Fruit fly (Drosophila melanogaster) whole organism, embryonic: ENCODE data around the gene CG18258.
A peak's percentile ranks its signal among the peaks of the same experiment; 100 is the strongest.

Experiments
- CG10147 ChIP-seq: fragments of 200-800 bp; sonication (Bioruptor generic); optimal IDR thresholded peaks from 2 replicates; lab custom pipeline; 2019; ENCODE audit warnings: missing biosample characterization, mild to moderate bottlenecking, missing genetic modification characterization, moderate library complexity
- CG10267 ChIP-seq: fragments of 200-800 bp; sonication (Bioruptor generic); optimal IDR thresholded peaks from 2 replicates; lab custom pipeline; 2018; ENCODE audit warnings: missing biosample characterization, mild to moderate bottlenecking, missing genetic modification characterization, moderate library complexity
- CG10366 ChIP-seq: fragments of 200-800 bp; sonication (Bioruptor generic); IDR thresholded peaks from 2 replicates; pipeline ENCODE4 v1.3.6; 2022; ENCODE audit warnings: missing biosample characterization, missing genetic modification characterization
- CG10565 ChIP-seq: fragments of 200-800 bp; sonication (Bioruptor generic); optimal IDR thresholded peaks from 3 replicates; lab custom pipeline; 2016; ENCODE audit warnings: missing biosample characterization, mild to moderate bottlenecking, missing genetic modification characterization
- CG11247 ChIP-seq: fragments of 200-800 bp; sonication (Bioruptor generic); IDR thresholded peaks from 2 replicates; pipeline ENCODE4 v1.3.6; 2022; ENCODE audit warnings: missing biosample characterization, missing genetic modification characterization
- CG11504 ChIP-seq: fragments of 200-800 bp; sonication (Bioruptor generic); optimal IDR thresholded peaks from 3 replicates; lab custom pipeline; 2019; ENCODE audit warnings: missing biosample characterization, mild to moderate bottlenecking, missing genetic modification characterization, moderate library complexity
- CG12391 ChIP-seq: fragments of 200-800 bp; sonication (Bioruptor generic); optimal IDR thresholded peaks from 3 replicates; lab custom pipeline; 2018; ENCODE audit warnings: missing biosample characterization, mild to moderate bottlenecking, missing genetic modification characterization, moderate library complexity
- CG12744 ChIP-seq: fragments of 200-800 bp; sonication (Bioruptor generic); optimal IDR thresholded peaks from 2 replicates; lab custom pipeline; 2016; ENCODE audit warnings: missing biosample characterization, missing genetic modification characterization
- CG15073 ChIP-seq: fragments of 200-800 bp; sonication (Bioruptor generic); optimal IDR thresholded peaks from 2 replicates; lab custom pipeline; 2016; ENCODE audit warnings: missing biosample characterization, missing genetic modification characterization
- CG15696 ChIP-seq: fragments of 200-800 bp; sonication (Bioruptor generic); optimal IDR thresholded peaks from 2 replicates; lab custom pipeline; 2019; ENCODE audit warnings: missing biosample characterization, mild to moderate bottlenecking, missing genetic modification characterization, moderate library complexity
- CG17359 ChIP-seq: fragments of 200-800 bp; sonication (Bioruptor generic); optimal IDR thresholded peaks from 3 replicates; lab custom pipeline; 2018; ENCODE audit warnings: missing biosample characterization, mild to moderate bottlenecking, missing genetic modification characterization, moderate library complexity
- CG17385 ChIP-seq: fragments of 200-800 bp; sonication (Bioruptor generic); optimal IDR thresholded peaks from 3 replicates; lab custom pipeline; 2018; ENCODE audit warnings: missing biosample characterization, mild to moderate bottlenecking, missing genetic modification characterization
- CG17829 ChIP-seq: fragments of 200-800 bp; optimal IDR thresholded peaks from 2 replicates; lab custom pipeline; 2019; ENCODE audit warnings: missing biosample characterization, mild to moderate bottlenecking, missing genetic modification characterization, moderate library complexity
- CG2712 ChIP-seq: fragments of 200-800 bp; optimal IDR thresholded peaks from 3 replicates; lab custom pipeline; 2019; ENCODE audit warnings: missing biosample characterization, mild to moderate bottlenecking, missing genetic modification characterization, moderate library complexity
- CG5245 ChIP-seq: fragments of 200-800 bp; sonication (Bioruptor generic); optimal IDR thresholded peaks from 3 replicates; lab custom pipeline; 2016; ENCODE audit warnings: missing biosample characterization, missing genetic modification characterization
- CG6813 ChIP-seq: fragments of 200-800 bp; sonication (Bioruptor generic); optimal IDR thresholded peaks from 2 replicates; lab custom pipeline; 2017; ENCODE audit warnings: missing biosample characterization, missing genetic modification characterization, mild to moderate bottlenecking, moderate library complexity, missing genetic modification reagents
- CG7556 ChIP-seq: fragments of 200-800 bp; sonication (Bioruptor generic); optimal IDR thresholded peaks from 2 replicates; lab custom pipeline; 2017; ENCODE audit warnings: missing biosample characterization, mild to moderate bottlenecking, missing genetic modification characterization
- CG9727 ChIP-seq: fragments of 200-800 bp; sonication (Bioruptor generic); optimal IDR thresholded peaks from 3 replicates; lab custom pipeline; 2017; ENCODE audit warnings: missing biosample characterization, mild to moderate bottlenecking, missing genetic modification characterization
- CG9817 ChIP-seq: fragments of 200-800 bp; sonication (Bioruptor generic); optimal IDR thresholded peaks from 2 replicates; lab custom pipeline; 2018; ENCODE audit warnings: missing biosample characterization, mild to moderate bottlenecking, missing genetic modification characterization, moderate library complexity
- CG9876 ChIP-seq: fragments of 200-800 bp; sonication (Bioruptor generic); optimal IDR thresholded peaks from 2 replicates; lab custom pipeline; 2016; ENCODE audit warnings: missing biosample characterization, missing genetic modification characterization
- CoRest ChIP-seq: fragments of 200-800 bp; sonication (Bioruptor generic); optimal IDR thresholded peaks from 3 replicates; lab custom pipeline; 2018; ENCODE audit warnings: missing biosample characterization, mild to moderate bottlenecking, missing genetic modification characterization, moderate library complexity
- Drgx ChIP-seq: fragments of 200-800 bp; sonication (Bioruptor generic); IDR thresholded peaks from 2 replicates; pipeline ENCODE4 v1.3.6; 2022; ENCODE audit warnings: missing biosample characterization, missing genetic modification characterization
- E2f1 ChIP-seq: fragments of 200-800 bp; sonication (Bioruptor generic); IDR thresholded peaks from 2 replicates; pipeline ENCODE4 v1.3.6; 2022; ENCODE audit warnings: missing biosample characterization, missing genetic modification characterization
- Ets65A ChIP-seq: fragments of 200-800 bp; sonication (Bioruptor generic); peaks from one replicate; lab custom pipeline; 2016; ENCODE audit warnings: missing biosample characterization, missing genetic modification characterization
- Fer1 ChIP-seq: fragments of 200-800 bp; sonication (Bioruptor generic); optimal IDR thresholded peaks from 2 replicates; lab custom pipeline; 2017; ENCODE audit warnings: missing biosample characterization, mild to moderate bottlenecking, missing genetic modification characterization
- HLH54F ChIP-seq: fragments of 200-800 bp; sonication (Bioruptor generic); optimal IDR thresholded peaks from 3 replicates; lab custom pipeline; 2016; ENCODE audit warnings: missing biosample characterization, missing genetic modification characterization
- HmgD ChIP-seq: fragments of 200-800 bp; sonication (Bioruptor generic); optimal IDR thresholded peaks from 3 replicates; lab custom pipeline; 2016; ENCODE audit warnings: missing biosample characterization, missing genetic modification characterization
- Max ChIP-seq: fragments of 200-800 bp; sonication (Bioruptor generic); optimal IDR thresholded peaks from 2 replicates; lab custom pipeline; 2016; ENCODE audit warnings: missing biosample characterization, mild to moderate bottlenecking, missing genetic modification characterization
- PHDP ChIP-seq: fragments of 200-800 bp; sonication (Bioruptor generic); optimal IDR thresholded peaks from 3 replicates; lab custom pipeline; 2018; ENCODE audit warnings: missing biosample characterization, mild to moderate bottlenecking, missing genetic modification characterization, moderate library complexity
- Ptx1 ChIP-seq: fragments of 200-800 bp; sonication (Bioruptor generic); IDR thresholded peaks from 2 replicates; pipeline ENCODE4 v1.3.6; 2022; ENCODE audit warnings: missing biosample characterization, missing genetic modification characterization
- Sox102F ChIP-seq: fragments of 200-800 bp; sonication (Bioruptor generic); optimal IDR thresholded peaks from 2 replicates; lab custom pipeline; 2018; ENCODE audit warnings: missing biosample characterization, mild to moderate bottlenecking, missing genetic modification characterization, moderate library complexity
- Ssrp ChIP-seq: fragments of 200-800 bp; sonication (Bioruptor generic); optimal IDR thresholded peaks from 2 replicates; lab custom pipeline; 2018; ENCODE audit warnings: missing biosample characterization, mild to moderate bottlenecking, missing genetic modification characterization, moderate library complexity
- dmrt11E ChIP-seq: fragments of 200-800 bp; sonication (Bioruptor generic); optimal IDR thresholded peaks from 3 replicates; lab custom pipeline; 2018; ENCODE audit warnings: missing biosample characterization, mild to moderate bottlenecking, missing genetic modification characterization, moderate library complexity
- dpn ChIP-seq, 2 experiments: fragments of 200-800 bp; sonication (Bioruptor generic); optimal IDR thresholded peaks; 3 replicates each; lab custom pipeline; 2016; ENCODE audit warnings: missing biosample characterization in 2 of 2, missing genetic modification characterization in 2 of 2
- esg ChIP-seq: fragments of 200-800 bp; sonication (Bioruptor generic); conservative IDR thresholded peaks from 2 replicates; pipeline ENCODE4 v1.3.6; 2022; ENCODE audit warnings: missing biosample characterization, missing genetic modification characterization
- ewg ChIP-seq: fragments of 200-800 bp; sonication (Bioruptor generic); optimal IDR thresholded peaks from 3 replicates; lab custom pipeline; 2017; ENCODE audit warnings: mild to moderate bottlenecking, missing biosample characterization, missing genetic modification reagents, missing genetic modification characterization
- fd96Cb ChIP-seq: fragments of 200-800 bp; sonication (Bioruptor generic); optimal IDR thresholded peaks from 2 replicates; lab custom pipeline; 2018; ENCODE audit warnings: missing biosample characterization, mild to moderate bottlenecking, missing genetic modification characterization, moderate library complexity
- grau ChIP-seq: fragments of 200-800 bp; optimal IDR thresholded peaks from 3 replicates; lab custom pipeline; 2019; ENCODE audit warnings: missing biosample characterization, mild to moderate bottlenecking, missing genetic modification characterization, moderate library complexity
- nerfin-2 ChIP-seq: fragments of 200-800 bp; sonication (Bioruptor generic); IDR thresholded peaks from 2 replicates; pipeline ENCODE4 v1.3.6; 2022; ENCODE audit warnings: missing biosample characterization, missing genetic modification characterization; ENCODE audit not compliant: partially characterized antibody
- pan ChIP-seq, 4 experiments: fragments of >200 bp in 3 of 4; fragments of 200-800 bp in 1 of 4; sonication (Bioruptor generic) in 1 of 4; optimal IDR thresholded peaks in 3 of 4; IDR thresholded peaks in 1 of 4; 2 replicates each; pipeline versions ENCODE4 v1.3.6 to Lab custom; 2017 to 2022; ENCODE audit warnings: missing biosample characterization in 2 of 4, missing genetic modification characterization in 2 of 4, mixed read lengths in 1 of 4
- prd ChIP-seq, 3 experiments: fragments of >200 bp in 2 of 3; fragments of 200-800 bp in 1 of 3; sonication (Bioruptor generic) in 1 of 3; optimal IDR thresholded peaks in 2 of 3; IDR thresholded peaks in 1 of 3; 2 replicates in 2 of 3; 3 replicates in 1 of 3; pipeline versions ENCODE4 v1.3.6 to Lab custom; 2017 to 2022; ENCODE audit warnings: missing biosample characterization in 1 of 3, missing genetic modification characterization in 1 of 3
- rib ChIP-seq: fragments of 200-800 bp; sonication (Bioruptor generic); IDR thresholded peaks from 2 replicates; pipeline ENCODE4 v1.3.6; 2022; ENCODE audit warnings: missing biosample characterization, missing genetic modification characterization
- row ChIP-seq: fragments of 200-800 bp; sonication (Bioruptor generic); IDR thresholded peaks from 3 replicates; pipeline ENCODE4 v1.3.6; 2022; ENCODE audit warnings: missing biosample characterization, missing genetic modification characterization
- slbo ChIP-seq: fragments of 200-800 bp; sonication (Bioruptor generic); IDR thresholded peaks from 2 replicates; pipeline ENCODE4 v1.3.6; 2022; ENCODE audit warnings: missing biosample characterization, missing genetic modification characterization
- slou ChIP-seq: fragments of 200-800 bp; sonication (Bioruptor generic); optimal IDR thresholded peaks from 3 replicates; lab custom pipeline; 2016; ENCODE audit warnings: missing biosample characterization, missing genetic modification characterization
- sna ChIP-seq: fragments of 200-800 bp; sonication (Bioruptor generic); IDR thresholded peaks from 2 replicates; pipeline ENCODE4 v1.3.6; 2022; ENCODE audit warnings: missing biosample characterization, missing genetic modification characterization; ENCODE audit not compliant: partially characterized antibody
- sr ChIP-seq: fragments of 200-800 bp; sonication (Bioruptor generic); IDR thresholded peaks from 3 replicates; pipeline ENCODE4 v1.3.6; 2022; ENCODE audit warnings: missing biosample characterization, missing genetic modification characterization
- twi ChIP-seq: fragments of 200-800 bp; optimal IDR thresholded peaks from 2 replicates; lab custom pipeline; 2019; ENCODE audit warnings: missing biosample characterization, mild to moderate bottlenecking, missing genetic modification characterization, moderate library complexity
- unpg ChIP-seq: fragments of 200-800 bp; sonication (Bioruptor generic); optimal IDR thresholded peaks from 3 replicates; lab custom pipeline; 2018; ENCODE audit warnings: missing biosample characterization, mild to moderate bottlenecking, missing genetic modification characterization, moderate library complexity

The CG18258 gene

DNA sequence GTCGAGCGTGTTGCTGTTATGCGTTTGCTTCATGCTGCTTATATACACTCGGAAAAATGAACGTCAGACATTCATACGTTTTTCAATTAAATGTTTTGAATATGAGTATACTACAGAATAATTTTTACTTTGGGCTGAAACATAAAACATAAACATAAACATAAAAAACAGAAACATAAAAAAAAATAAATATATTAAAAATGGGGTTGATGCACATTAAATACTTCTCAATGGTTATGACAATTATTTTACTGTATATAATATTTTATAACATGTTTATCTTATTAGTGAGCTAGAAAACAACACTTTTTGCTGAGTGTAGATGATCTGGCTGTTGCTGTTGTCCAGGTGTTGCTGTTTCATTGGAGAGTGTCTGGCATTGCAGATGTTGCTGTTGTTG, 25.3 kb downstream of the CG18258 start:
- TF ChIP-seq CG7556 (GFP tag; lab: Kevin White, UChicago) (peak; percentile 11), CG5245 (GFP tag; lab: Kevin White, UChicago) (no peak), pan (optimal IDR thresholded peaks at IDR 0.05; lab: Kevin White, UChicago) (no peak), pan (GFP tag; optimal IDR thresholded peaks at IDR 0.05 in 1 of 2, IDR thresholded peaks at IDR 0.05 in 1 of 2) (peak in 1 of 2 experiments; percentile 20), rib (GFP tag; lab: Robert Waterston, UW) (no peak), CG15696 (tag; lab: Kevin White, UChicago) (no peak), esg (GFP tag; lab: Robert Waterston, UW) (0 out of 2 replicates have a peak, but pooled peaks have one; percentile 7), CG10565 (GFP tag; lab: Kevin White, UChicago) (no peak), Ssrp (tag; lab: Kevin White, UChicago) (peak; percentile 41), CG6813 (no peak), slou (GFP tag; lab: Kevin White, UChicago) (no peak), CG9817 (tag; lab: Kevin White, UChicago) (no peak), HLH54F (GFP tag; lab: Kevin White, UChicago) (no peak), CG17829 (tag; lab: Kevin White, UChicago) (peak; percentile 10), slbo (GFP tag; lab: Robert Waterston, UW) (no peak), CG9876 (GFP tag; lab: Kevin White, UChicago) (no peak), sr (GFP tag; lab: Robert Waterston, UW) (no peak), CG10366 (GFP tag; lab: Robert Waterston, UW) (no peak), CoRest (tag; lab: Kevin White, UChicago) (peak; percentile 21), CG9727 (no peak), twi (tag; lab: Kevin White, UChicago) (no peak), CG12391 (tag; lab: Kevin White, UChicago) (peak; percentile 35), Max (no peak), ewg (GFP tag; lab: Kevin White, UChicago) (peak; percentile 0), nerfin-2 (GFP tag; lab: Robert Waterston, UW) (no peak), fd96Cb (tag; lab: Kevin White, UChicago) (peak; percentile 30), CG15073 (GFP tag; lab: Kevin White, UChicago) (no peak), CG2712 (peak; percentile 36), CG11504 (tag; lab: Kevin White, UChicago) (peak; percentile 68), dpn (GFP tag; optimal IDR thresholded peaks at IDR 0.05; lab: Kevin White, UChicago) (no peak), CG17359 (tag; lab: Kevin White, UChicago) (peak; percentile 49), Sox102F (GFP tag; lab: Kevin White, UChicago) (peak; percentile 68), CG11247 (GFP tag; lab: Robert Waterston, UW) (no peak), E2f1 (GFP tag; lab: Robert Waterston, UW) (0 out of 2 replicates have a peak, but pooled peaks have one; percentile 15), Ets65A (peak; percentile 41), Drgx (GFP tag; lab: Robert Waterston, UW) (peak; percentile 65), prd (optimal IDR thresholded peaks at IDR 0.05; lab: Kevin White, UChicago) (no peak), prd (GFP tag; IDR thresholded peaks at IDR 0.05; lab: Robert Waterston, UW) (0 out of 3 replicates have a peak, but pooled peaks have one; percentile 41), unpg (GFP tag; lab: Kevin White, UChicago) (peak; percentile 39), Fer1 (no peak), PHDP (tag; lab: Kevin White, UChicago) (peak; percentile 18), row (GFP tag; lab: Robert Waterston, UW) (peak; percentile 40; the same call in 2 of the 3 replicates), Ptx1 (GFP tag; lab: Robert Waterston, UW) (peak; percentile 23; the same call in 1 of the 2 replicates), CG10147 (GFP tag; lab: Kevin White, UChicago) (no peak), CG10267 (peak; percentile 9), CG17385 (GFP tag; lab: Kevin White, UChicago) (no peak), HmgD (no peak), dmrt11E (peak; percentile 28), sna (GFP tag; lab: Robert Waterston, UW) (no peak), CG12744 (GFP tag; lab: Kevin White, UChicago) (no peak), grau (tag; lab: Kevin White, UChicago) (peak; percentile 14)
